Worm (Caenorhabditis elegans): ENCODE results near the gene nhr-96.

- TF ChIP-seq ama-1 (optimal IDR thresholded peaks at IDR 0.05) = no peak
- TF ChIP-seq fkh-10 (GFP tag; optimal IDR thresholded peaks at IDR 0.05) = no peak
- no peak for TF ChIP-seq fax-1 (tag; optimal IDR thresholded peaks at IDR 0.05)
- no peak for TF ChIP-seq unc-86 (tag; optimal IDR thresholded peaks at IDR 0.05)
- no peak for TF ChIP-seq tbx-2 (tag; optimal IDR thresholded peaks at IDR 0.05)
- TF ChIP-seq pax-1 (tag; optimal IDR thresholded peaks at IDR 0.05) = no peak
Measured at ce11 chrV:2271750-2272149, 38.5 kb downstream of the nhr-96 start, which contains the start of gene Y5H2A.1.
